Worm (Caenorhabditis elegans) whole organism, midembryonic: ENCODE data around the gene let-711.

ENCODE experiments used
- T22C8.4 ChIP-seq: fragments of 200-800 bp; sonication (Bioruptor generic); IDR thresholded peaks from 2 replicates; pipeline ENCODE4 v1.3.6; 2022; ENCODE audit warnings: missing genetic modification characterization, missing compliant biosample characterization
- cog-1 ChIP-seq: sonication (generic microtip); optimal IDR thresholded peaks from 2 replicates; lab custom pipeline; 2016; ENCODE audit warnings: missing genetic modification characterization, missing compliant biosample characterization
- flt-1 ChIP-seq: fragments of 200-800 bp; sonication (Bioruptor generic); IDR thresholded peaks from 2 replicates; pipeline ENCODE4 v1.3.6; 2022; ENCODE audit warnings: missing genetic modification characterization, missing compliant biosample characterization
- klf-2 ChIP-seq: fragments of 200-800 bp; sonication (Bioruptor generic); conservative IDR thresholded peaks from 2 replicates; pipeline ENCODE4 v1.3.6; 2022; ENCODE audit warnings: missing genetic modification reagents, missing genetic modification characterization, missing compliant biosample characterization
- med-1 ChIP-seq: sonication (generic microtip); optimal IDR thresholded peaks from 2 replicates; lab custom pipeline; 2017; ENCODE audit warnings: missing genetic modification characterization, mild to moderate bottlenecking, missing compliant biosample characterization, antibody characterized with exemption, missing genetic modification reagents; ENCODE audit not compliant: insufficient read depth
- ref-1 ChIP-seq: fragments of 200-800 bp; sonication (Bioruptor generic); conservative IDR thresholded peaks from 2 replicates; pipeline ENCODE4 v1.3.6; 2022; ENCODE audit warnings: missing genetic modification reagents, missing genetic modification characterization, missing compliant biosample characterization
- tab-1 ChIP-seq: fragments of 200-800 bp; sonication (Bioruptor generic); IDR thresholded peaks from 2 replicates; pipeline ENCODE4 v1.3.6; 2022; ENCODE audit warnings: missing genetic modification characterization, missing compliant biosample characterization
- ztf-23 ChIP-seq: fragments of 200-800 bp; sonication (Bioruptor generic); IDR thresholded peaks from 2 replicates; pipeline ENCODE4 v1.3.6; 2022; ENCODE audit warnings: missing genetic modification reagents, missing genetic modification characterization, missing compliant biosample characterization
- ztf-29 ChIP-seq: fragments of 200-800 bp; sonication (Bioruptor generic); IDR thresholded peaks from 2 replicates; pipeline ENCODE4 v1.3.6; 2022; ENCODE audit warnings: missing genetic modification reagents, missing genetic modification characterization, missing compliant biosample characterization

The let-711 gene

ce11 chrIII:6953373-6953772, 6.9 kb downstream of the let-711 start:
- no peak for TF ChIP-seq ztf-23 (GFP tag; lab: Robert Waterston, UW)
- no peak for TF ChIP-seq tab-1 (GFP tag; lab: Robert Waterston, UW)
- TF ChIP-seq ref-1, result no peak

- no peak for TF ChIP-seq ref-1
- no peak for TF ChIP-seq klf-2 (GFP tag; lab: Robert Waterston, UW)
- TF ChIP-seq cog-1, result no peak
- TF ChIP-seq ztf-29, result no peak
- no peak for TF ChIP-seq med-1 (GFP tag; lab: Kevin White, UChicago)
- no peak for TF ChIP-seq T22C8.4 (GFP tag; lab: Robert Waterston, UW)
- no peak for TF ChIP-seq flt-1 (GFP tag; lab: Robert Waterston, UW)
- no peak for TF ChIP-seq tab-1 (GFP tag; lab: Robert Waterston, UW)
- no peak for TF ChIP-seq ztf-23 (GFP tag; lab: Robert Waterston, UW)
Observed at ce11 chrIII:6953978-6954377, 7.5 kb downstream of the let-711 start.

ce11 chrIII:6955766-6956165, 9.2 kb downstream of the let-711 start:
- TF ChIP-seq ztf-29 (no peak), ref-1 (no peak), T22C8.4 (GFP tag; lab: Robert Waterston, UW) (no peak), flt-1 (GFP tag; lab: Robert Waterston, UW) (no peak), med-1 (GFP tag; lab: Kevin White, UChicago) (no peak), ztf-23 (GFP tag; lab: Robert Waterston, UW) (no peak)

- no peak for TF ChIP-seq klf-2 (GFP tag; lab: Robert Waterston, UW)
- TF ChIP-seq ztf-29, result no peak
- TF ChIP-seq T22C8.4 (GFP tag; lab: Robert Waterston, UW), result no peak
- TF ChIP-seq ref-1, result no peak
- no peak for TF ChIP-seq ztf-23 (GFP tag; lab: Robert Waterston, UW)
- TF ChIP-seq tab-1 (GFP tag; lab: Robert Waterston, UW), result no peak
- no peak for TF ChIP-seq cog-1
- TF ChIP-seq flt-1 (GFP tag; lab: Robert Waterston, UW), result no peak
- TF ChIP-seq med-1 (GFP tag; lab: Kevin White, UChicago), result no peak
Observed at ce11 chrIII:6958674-6959241, 12.2 kb downstream of the let-711 start.

- TF ChIP-seq klf-2 (GFP tag; lab: Robert Waterston, UW) (no peak), T22C8.4 (GFP tag; lab: Robert Waterston, UW) (no peak), med-1 (GFP tag; lab: Kevin White, UChicago) (no peak), cog-1 (no peak), flt-1 (GFP tag; lab: Robert Waterston, UW) (no peak), ref-1 (no peak), tab-1 (GFP tag; lab: Robert Waterston, UW) (no peak), ztf-29 (no peak), ztf-23 (GFP tag; lab: Robert Waterston, UW) (no peak)
Observed at ce11 chrIII:6961167-6961566, 14.6 kb downstream of the let-711 start.

- TF ChIP-seq tab-1 (GFP tag; lab: Robert Waterston, UW) (no peak), klf-2 (GFP tag; lab: Robert Waterston, UW) (no peak), ztf-23 (GFP tag; lab: Robert Waterston, UW) (no peak), T22C8.4 (GFP tag; lab: Robert Waterston, UW) (no peak), ztf-29 (no peak), cog-1 (no peak), med-1 (GFP tag; lab: Kevin White, UChicago) (no peak), ref-1 (no peak), flt-1 (GFP tag; lab: Robert Waterston, UW) (no peak)
Observed at ce11 chrIII:6961937-6962504, 15.5 kb downstream of the let-711 start, which contains the start of the genes rpn-6.1 and F57B9.1. Gene rpn-6.1, minus strand, starts transcription at chrIII:6962001. Gene F57B9.1, plus strand, starts transcription at chrIII:6962090.

ce11 chrIII:6968080-6968639, 21.6 kb downstream of the let-711 start, which contains the start of gene panl-2:
Gene panl-2, minus strand, starts transcription at chrIII:6968130.
- TF ChIP-seq T22C8.4 (GFP tag; lab: Robert Waterston, UW) (no peak), ref-1 (no peak), flt-1 (GFP tag; lab: Robert Waterston, UW) (no peak)

- TF ChIP-seq ztf-29, result no peak
- no peak for TF ChIP-seq tab-1 (GFP tag; lab: Robert Waterston, UW)
- no peak for TF ChIP-seq med-1 (GFP tag; lab: Kevin White, UChicago)
- TF ChIP-seq klf-2 (GFP tag; lab: Robert Waterston, UW), result no peak
Observed at ce11 chrIII:6968655-6969054, 22.1 kb downstream of the let-711 start.

ce11 chrIII:6969090-6969489, 22.6 kb downstream of the let-711 start, which contains the start of gene F31E3.12:
Gene F31E3.12, plus strand, starts transcription at chrIII:6969390.
- no peak for TF ChIP-seq cog-1
- no peak for TF ChIP-seq flt-1 (GFP tag; lab: Robert Waterston, UW)
- TF ChIP-seq T22C8.4 (GFP tag; lab: Robert Waterston, UW), result no peak
- TF ChIP-seq ztf-23 (GFP tag; lab: Robert Waterston, UW), result no peak
- TF ChIP-seq klf-2 (GFP tag; lab: Robert Waterston, UW), result no peak
- TF ChIP-seq tab-1 (GFP tag; lab: Robert Waterston, UW), result no peak
- no peak for TF ChIP-seq ref-1
- TF ChIP-seq ztf-29, result no peak
- TF ChIP-seq med-1 (GFP tag; lab: Kevin White, UChicago), result no peak
